Fruit fly (Drosophila melanogaster) whole organism, prepupa: ENCODE measurements around the gene lz.
A peak's percentile ranks its signal among the peaks of the same experiment; 100 is the strongest.

Source experiments
- Blimp-1 ChIP-seq: fragments of 200-800 bp; sonication (Bioruptor generic); optimal IDR thresholded peaks from 3 replicates; lab custom pipeline; 2017; ENCODE audit warnings: missing biosample characterization, missing genetic modification characterization, mild to moderate bottlenecking, moderate library complexity, missing genetic modification reagents
- CG10669 ChIP-seq: fragments of 200-800 bp; sonication (Bioruptor generic); optimal IDR thresholded peaks from 3 replicates; lab custom pipeline; 2018; ENCODE audit warnings: missing biosample characterization, mild to moderate bottlenecking, missing genetic modification characterization, moderate library complexity
- CG11294 ChIP-seq: fragments of 200-800 bp; sonication (Bioruptor generic); IDR thresholded peaks from 2 replicates; pipeline ENCODE4 v1.3.6; 2022; ENCODE audit warnings: missing biosample characterization, missing genetic modification characterization
- CG11762 ChIP-seq: fragments of 200-800 bp; sonication (Bioruptor generic); optimal IDR thresholded peaks from 3 replicates; lab custom pipeline; 2016; ENCODE audit warnings: missing biosample characterization, missing genetic modification characterization; ENCODE audit not compliant: insufficient read depth
- CG11902 ChIP-seq: fragments of 200-800 bp; sonication (Bioruptor generic); optimal IDR thresholded peaks from 3 replicates; lab custom pipeline; 2016; ENCODE audit warnings: missing biosample characterization, missing genetic modification characterization
- CG15336 ChIP-seq: fragments of 200-800 bp; sonication (Bioruptor generic); IDR thresholded peaks from 2 replicates; pipeline ENCODE4 v1.3.6; 2022; ENCODE audit warnings: missing biosample characterization, missing genetic modification characterization
- CG31627 ChIP-seq: fragments of 200-800 bp; sonication (Bioruptor generic); optimal IDR thresholded peaks from 3 replicates; lab custom pipeline; 2016; ENCODE audit warnings: missing biosample characterization, missing genetic modification characterization
- CG32006 ChIP-seq: fragments of 200-800 bp; sonication (Bioruptor generic); optimal IDR thresholded peaks from 3 replicates; lab custom pipeline; 2017; ENCODE audit warnings: missing biosample characterization, mild to moderate bottlenecking, missing genetic modification characterization
- CG34406 ChIP-seq: fragments of 200-800 bp; sonication (Bioruptor generic); optimal IDR thresholded peaks from 3 replicates; lab custom pipeline; 2016; ENCODE audit warnings: missing biosample characterization, missing genetic modification characterization
- CG3919 ChIP-seq: fragments of 200-800 bp; sonication (Bioruptor generic); optimal IDR thresholded peaks from 3 replicates; lab custom pipeline; 2016; ENCODE audit warnings: missing biosample characterization, missing genetic modification characterization
- CG6163 ChIP-seq: fragments of 200-800 bp; sonication (Bioruptor generic); IDR thresholded peaks from 3 replicates; pipeline ENCODE4 v1.3.6; 2022; ENCODE audit warnings: missing biosample characterization, missing genetic modification characterization
- CG6276 ChIP-seq: fragments of 200-800 bp; sonication (Bioruptor generic); optimal IDR thresholded peaks from 2 replicates; lab custom pipeline; 2017; ENCODE audit warnings: missing biosample characterization, mild to moderate bottlenecking, missing genetic modification characterization
- CG6792 ChIP-seq: fragments of 200-800 bp; sonication (Bioruptor generic); optimal IDR thresholded peaks from 3 replicates; lab custom pipeline; 2016; ENCODE audit warnings: missing biosample characterization, missing genetic modification characterization
- CG6808 ChIP-seq: fragments of 200-800 bp; sonication (Bioruptor generic); optimal IDR thresholded peaks from 3 replicates; lab custom pipeline; 2017; ENCODE audit warnings: missing biosample characterization, missing genetic modification characterization, mild to moderate bottlenecking, moderate library complexity, missing genetic modification reagents
- CG6854 ChIP-seq: fragments of 200-800 bp; sonication (Bioruptor generic); optimal IDR thresholded peaks from 2 replicates; lab custom pipeline; 2017; ENCODE audit warnings: missing biosample characterization, mild to moderate bottlenecking, missing genetic modification characterization
- CG7368 ChIP-seq: fragments of 200-800 bp; sonication (Bioruptor generic); optimal IDR thresholded peaks from 3 replicates; lab custom pipeline; 2016; ENCODE audit warnings: missing biosample characterization, missing genetic modification characterization
- CG8119 ChIP-seq: fragments of 200-800 bp; sonication (Bioruptor generic); IDR thresholded peaks from 3 replicates; pipeline ENCODE4 v1.3.6; 2022; ENCODE audit warnings: missing biosample characterization, missing genetic modification characterization
- CG8632 ChIP-seq: fragments of 200-800 bp; sonication (Bioruptor generic); optimal IDR thresholded peaks from 3 replicates; lab custom pipeline; 2016; ENCODE audit warnings: missing biosample characterization, missing genetic modification characterization
- Eip78C ChIP-seq: fragments of 200-800 bp; sonication (Bioruptor generic); peaks from one replicate; lab custom pipeline; 2016; ENCODE audit warnings: missing biosample characterization, missing genetic modification characterization
- Eip93F ChIP-seq: fragments of 200-800 bp; sonication (Bioruptor generic); optimal IDR thresholded peaks from 2 replicates; lab custom pipeline; 2016; ENCODE audit warnings: missing biosample characterization, mild to moderate bottlenecking, missing genetic modification characterization
- Ets21C ChIP-seq: fragments of 200-800 bp; sonication (Bioruptor generic); optimal IDR thresholded peaks from 3 replicates; lab custom pipeline; 2016; ENCODE audit warnings: missing biosample characterization, missing genetic modification characterization
- Ets96B ChIP-seq: fragments of 200-800 bp; optimal IDR thresholded peaks from 2 replicates; lab custom pipeline; 2019; ENCODE audit warnings: missing biosample characterization, mild to moderate bottlenecking, missing genetic modification characterization, moderate library complexity
- Gug ChIP-seq: fragments of 200-800 bp; sonication (Bioruptor generic); IDR thresholded peaks from 2 replicates; pipeline ENCODE4 v1.3.6; 2022; ENCODE audit warnings: missing biosample characterization, missing genetic modification characterization
- Hr38 ChIP-seq: sonication (Bioruptor generic); optimal IDR thresholded peaks from 2 replicates; lab custom pipeline; 2016; ENCODE audit warnings: missing biosample characterization, missing genetic modification characterization
- Hr39 ChIP-seq: fragments of 200-800 bp; sonication (Bioruptor generic); optimal IDR thresholded peaks from 2 replicates; lab custom pipeline; 2016; ENCODE audit warnings: missing biosample characterization, missing genetic modification characterization
- Hr4 ChIP-seq: fragments of 200-800 bp; sonication (Bioruptor generic); optimal IDR thresholded peaks from 3 replicates; lab custom pipeline; 2016; ENCODE audit warnings: missing biosample characterization, missing genetic modification characterization
- Lpt ChIP-seq: fragments of 200-800 bp; sonication (Bioruptor generic); optimal IDR thresholded peaks from 3 replicates; lab custom pipeline; 2016; ENCODE audit warnings: missing biosample characterization, missing genetic modification characterization
- Met ChIP-seq: fragments of 200-800 bp; sonication (Bioruptor generic); optimal IDR thresholded peaks from 3 replicates; lab custom pipeline; 2016; ENCODE audit warnings: missing biosample characterization, missing genetic modification characterization
- Smox ChIP-seq: fragments of 200-800 bp; sonication (Bioruptor generic); optimal IDR thresholded peaks from 3 replicates; lab custom pipeline; 2016; ENCODE audit warnings: missing biosample characterization, missing genetic modification characterization
- Sox102F ChIP-seq: fragments of 200-800 bp; sonication (Bioruptor generic); optimal IDR thresholded peaks from 2 replicates; lab custom pipeline; 2016; ENCODE audit warnings: missing biosample characterization, mild to moderate bottlenecking, missing genetic modification characterization
- achi ChIP-seq: fragments of 200-800 bp; sonication (Bioruptor generic); optimal IDR thresholded peaks from 3 replicates; lab custom pipeline; 2016; ENCODE audit warnings: missing biosample characterization, missing genetic modification characterization
- acj6 ChIP-seq: fragments of 200-800 bp; sonication (Bioruptor generic); optimal IDR thresholded peaks from 3 replicates; lab custom pipeline; 2016; ENCODE audit warnings: missing biosample characterization, missing genetic modification characterization
- cyc ChIP-seq: fragments of 200-800 bp; sonication (Bioruptor generic); optimal IDR thresholded peaks from 3 replicates; lab custom pipeline; 2016; ENCODE audit warnings: missing biosample characterization, missing genetic modification characterization
- dac ChIP-seq: fragments of 200-800 bp; sonication (Bioruptor generic); optimal IDR thresholded peaks from 2 replicates; lab custom pipeline; 2017; ENCODE audit warnings: missing biosample characterization, mild to moderate bottlenecking, missing genetic modification characterization
- dsx ChIP-seq: fragments of 200-800 bp; optimal IDR thresholded peaks from 3 replicates; lab custom pipeline; 2019; ENCODE audit warnings: missing biosample characterization, mild to moderate bottlenecking, missing genetic modification characterization, moderate library complexity; ENCODE audit not compliant: poor library complexity, severe bottlenecking
- eg ChIP-seq: fragments of 200-800 bp; sonication (Bioruptor generic); IDR thresholded peaks from 3 replicates; pipeline ENCODE4 v1.3.6; 2022; ENCODE audit warnings: missing biosample characterization, missing genetic modification characterization
- esn ChIP-seq: fragments of 200-800 bp; sonication (Bioruptor generic); optimal IDR thresholded peaks from 2 replicates; lab custom pipeline; 2016; ENCODE audit warnings: missing biosample characterization, mild to moderate bottlenecking, missing genetic modification characterization, moderate library complexity
- fd59A ChIP-seq: fragments of 200-800 bp; sonication (Bioruptor generic); optimal IDR thresholded peaks from 2 replicates; lab custom pipeline; 2017; ENCODE audit warnings: missing biosample characterization, mild to moderate bottlenecking, missing genetic modification characterization, missing genetic modification reagents
- fd85E ChIP-seq: fragments of 200-800 bp; sonication (Bioruptor generic); optimal IDR thresholded peaks from 3 replicates; lab custom pipeline; 2016; ENCODE audit warnings: missing biosample characterization, missing genetic modification characterization
- fkh ChIP-seq: fragments of 200-800 bp; sonication (Bioruptor generic); optimal IDR thresholded peaks from 3 replicates; lab custom pipeline; 2017; ENCODE audit warnings: missing biosample characterization, mild to moderate bottlenecking, missing genetic modification characterization, moderate library complexity
- lz ChIP-seq: fragments of 200-800 bp; sonication (Bioruptor generic); optimal IDR thresholded peaks from 3 replicates; lab custom pipeline; 2016; ENCODE audit warnings: missing biosample characterization, missing genetic modification characterization
- net ChIP-seq: fragments of 200-800 bp; sonication (Bioruptor generic); optimal IDR thresholded peaks from 3 replicates; lab custom pipeline; 2016; ENCODE audit warnings: missing biosample characterization, missing genetic modification characterization
- pdm3 ChIP-seq: fragments of 200-800 bp; sonication (Bioruptor generic); optimal IDR thresholded peaks from 3 replicates; lab custom pipeline; 2016; ENCODE audit warnings: missing biosample characterization, missing genetic modification characterization
- salr ChIP-seq, 2 experiments: fragments of 200-800 bp; sonication (Bioruptor generic); optimal IDR thresholded peaks; 3 replicates each; lab custom pipeline; 2016 to 2018; ENCODE audit warnings: missing biosample characterization in 2 of 2, missing genetic modification characterization in 2 of 2, mild to moderate bottlenecking in 1 of 2
- spab ChIP-seq: fragments of 200-800 bp; sonication (Bioruptor generic); optimal IDR thresholded peaks from 2 replicates; lab custom pipeline; 2017; ENCODE audit warnings: missing biosample characterization, mild to moderate bottlenecking, missing genetic modification characterization, missing genetic modification reagents
- svp ChIP-seq: fragments of 200-800 bp; sonication (Bioruptor generic); peaks from one replicate; lab custom pipeline; 2016; ENCODE audit warnings: missing biosample characterization, missing genetic modification characterization
- topi ChIP-seq: fragments of 200-800 bp; sonication (Bioruptor generic); optimal IDR thresholded peaks from 3 replicates; lab custom pipeline; 2016; ENCODE audit warnings: missing biosample characterization, missing genetic modification characterization
- vri ChIP-seq: fragments of 200-800 bp; sonication (Bioruptor generic); optimal IDR thresholded peaks from 3 replicates; lab custom pipeline; 2016; ENCODE audit warnings: missing biosample characterization, mild to moderate bottlenecking, missing genetic modification characterization

The lz gene

DNA sequence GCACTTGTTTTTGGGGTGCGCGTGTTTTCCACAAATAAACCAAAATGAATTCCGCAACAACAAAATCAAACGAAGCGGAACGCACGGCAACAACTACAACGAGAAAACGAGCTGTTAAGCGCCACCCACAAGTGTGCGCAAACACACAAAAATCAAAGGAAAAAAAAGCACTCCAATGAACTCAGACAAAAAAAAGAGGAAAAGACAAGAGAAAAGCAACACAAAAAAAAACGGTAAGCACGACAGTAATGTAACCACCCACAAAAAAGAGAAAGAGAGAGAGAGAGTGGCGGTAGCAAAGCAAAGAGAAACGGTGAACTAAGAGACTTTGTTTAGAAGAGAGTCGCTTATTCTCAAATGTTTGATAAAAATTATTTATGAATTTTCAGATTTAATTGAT, 21.3 kb downstream of the lz start (continued):
- TF ChIP-seq eg (GFP tag; lab: Robert Waterston, UW) (peak; percentile 99), CG6276 (GFP tag; lab: Kevin White, UChicago) (peak; percentile 95), fd59A (GFP tag; lab: Kevin White, UChicago) (peak; percentile 48), Eip78C (GFP tag; lab: Kevin White, UChicago) (peak; percentile 71), Blimp-1 (peak; percentile 48), pdm3 (GFP tag; lab: Kevin White, UChicago) (peak; percentile 84), CG8632 (GFP tag; lab: Kevin White, UChicago) (peak; percentile 82), CG34406 (GFP tag; lab: Kevin White, UChicago) (peak; percentile 80), CG11762 (GFP tag; lab: Kevin White, UChicago) (peak; percentile 74), Met (peak; percentile 70), Gug (GFP tag; lab: Robert Waterston, UW) (peak; percentile 77), CG8119 (GFP tag; lab: Robert Waterston, UW) (peak; percentile 98), Hr39 (no peak), dac (peak; percentile 81)

DNA sequence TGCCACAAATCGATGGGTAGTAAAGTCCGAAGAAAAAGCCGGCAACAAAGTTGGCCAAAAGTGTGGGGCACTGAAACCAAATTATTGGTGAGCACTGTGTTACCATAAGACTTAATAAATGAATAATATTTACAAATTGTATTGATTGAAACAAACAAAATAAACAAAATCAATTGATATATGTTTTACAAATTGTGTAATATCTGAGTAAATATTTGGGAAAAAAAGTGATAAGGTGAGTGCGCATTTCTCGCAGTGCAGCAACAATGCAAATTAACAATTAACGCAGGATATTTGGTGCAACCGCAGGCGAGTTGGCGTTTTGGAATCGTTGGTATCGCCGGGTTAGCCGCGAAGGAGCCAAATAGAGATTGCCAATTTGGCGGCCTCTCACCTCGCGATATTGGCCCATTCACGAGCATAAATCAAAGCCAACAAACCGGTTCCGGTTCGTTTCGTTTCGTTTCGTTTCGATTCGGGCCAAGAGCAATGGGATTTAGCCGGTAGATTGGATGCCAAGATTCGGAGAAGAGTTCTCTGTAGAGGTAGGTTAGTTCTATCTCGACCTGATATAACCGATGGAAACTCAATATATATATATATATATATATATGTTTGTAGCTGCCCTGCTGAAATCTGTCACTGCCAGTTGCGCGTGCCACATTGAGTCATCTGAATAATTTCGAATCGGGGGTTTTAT, 25.7 kb downstream of the lz start:
- TF ChIP-seq spab = no peak
- TF ChIP-seq Lpt = no peak
- no peak for TF ChIP-seq fd85E (GFP tag; lab: Kevin White, UChicago)
- TF ChIP-seq lz (GFP tag; lab: Kevin White, UChicago) = peak; percentile 5
- no peak for TF ChIP-seq net (GFP tag; lab: Kevin White, UChicago)
- peak; percentile 44 for TF ChIP-seq svp
- no peak for TF ChIP-seq Hr4 (GFP tag; lab: Kevin White, UChicago)
- no peak for TF ChIP-seq esn (GFP tag; lab: Kevin White, UChicago)
- TF ChIP-seq CG10669 = peak; percentile 14
- TF ChIP-seq achi (GFP tag; lab: Kevin White, UChicago) = peak; percentile 20
- TF ChIP-seq vri (GFP tag; lab: Kevin White, UChicago) = no peak
- peak; percentile 82 for TF ChIP-seq dsx (GFP tag; lab: Kevin White, UChicago)
- no peak for TF ChIP-seq Smox
- no peak for TF ChIP-seq CG6854 (GFP tag; lab: Kevin White, UChicago)
- peak; percentile 36 for TF ChIP-seq CG32006 (GFP tag; lab: Kevin White, UChicago)
- no peak for TF ChIP-seq CG6792
- no peak for TF ChIP-seq Sox102F
- no peak for TF ChIP-seq pdm3 (GFP tag; lab: Kevin White, UChicago)
- peak; percentile 15 for TF ChIP-seq topi
- TF ChIP-seq Hr39 = no peak
- TF ChIP-seq CG6163 (GFP tag; lab: Robert Waterston, UW) = peak; percentile 42; the same call in 1 of the 3 replicates
- TF ChIP-seq eg (GFP tag; lab: Robert Waterston, UW) = no peak
- TF ChIP-seq CG31627 = no peak
- no peak for TF ChIP-seq Eip93F (GFP tag; lab: Kevin White, UChicago)
- TF ChIP-seq CG6276 (GFP tag; lab: Kevin White, UChicago) = no peak
- TF ChIP-seq cyc = no peak
- TF ChIP-seq Blimp-1 = no peak
- TF ChIP-seq CG15336 = 0 out of 2 replicates have a peak, but pooled peaks have one; percentile 8
- TF ChIP-seq salr (GFP tag; optimal IDR thresholded peaks at IDR 0.05; lab: Kevin White, UChicago) = no peak
- peak; percentile 7 for TF ChIP-seq Ets96B
- no peak for TF ChIP-seq fkh (GFP tag; lab: Kevin White, UChicago)
- no peak for TF ChIP-seq CG11902 (GFP tag; lab: Kevin White, UChicago)
- no peak for TF ChIP-seq CG34406 (GFP tag; lab: Kevin White, UChicago)
- TF ChIP-seq CG11762 (GFP tag; lab: Kevin White, UChicago) = no peak
- no peak for TF ChIP-seq CG11294 (GFP tag; lab: Robert Waterston, UW)
- no peak for TF ChIP-seq CG6808 (GFP tag; lab: Kevin White, UChicago)
- TF ChIP-seq CG8119 (GFP tag; lab: Robert Waterston, UW) = no peak
- TF ChIP-seq Met = peak; percentile 17
- no peak for TF ChIP-seq acj6
- TF ChIP-seq CG7368 (GFP tag; lab: Kevin White, UChicago) = no peak
- peak; percentile 4 for TF ChIP-seq CG3919 (GFP tag; lab: Kevin White, UChicago)
- no peak for TF ChIP-seq Hr38 (GFP tag; lab: Kevin White, UChicago)
- TF ChIP-seq Ets21C (GFP tag; lab: Kevin White, UChicago) = no peak
